Fruit fly (Drosophila melanogaster) whole organism: ENCODE results near the gene RhoGAP100F.

Experiments used
- CG8478 ChIP-seq: fragments of >200 bp; optimal IDR thresholded peaks from 2 replicates; lab custom pipeline; 2018; ENCODE audit warnings: inconsistent platforms
- Dll ChIP-seq: fragments of >200 bp; optimal IDR thresholded peaks from 2 replicates; lab custom pipeline; 2017
- pan ChIP-seq: fragments of >200 bp; optimal IDR thresholded peaks from 2 replicates; lab custom pipeline; 2017
- psq ChIP-seq: fragments of >200 bp; optimal IDR thresholded peaks from 2 replicates; lab custom pipeline; 2017

- no peak for TF ChIP-seq CG8478 (lab: Kevin White, UChicago)
- no peak for TF ChIP-seq Dll (lab: Kevin White, UChicago)
- no peak for TF ChIP-seq psq
- TF ChIP-seq pan (lab: Kevin White, UChicago): no peak
Observed at dm6 chr3R:31794457-31794856, 18.0 kb upstream of the RhoGAP100F start.
